Worm (Caenorhabditis elegans) whole organism, L4 larva: ENCODE results near the gene dhs-7.

Experiments
- D1046.2 ChIP-seq: fragments of 200-800 bp; sonication (Bioruptor generic); IDR thresholded peaks from 2 replicates; pipeline ENCODE4 v1.3.6; 2022; ENCODE audit warnings: missing genetic modification characterization, missing compliant biosample characterization
- F26F4.8 ChIP-seq: fragments of 200-800 bp; sonication (Bioruptor generic); conservative IDR thresholded peaks from 2 replicates; pipeline ENCODE4 v1.3.6; 2022; ENCODE audit warnings: missing genetic modification characterization, missing compliant biosample characterization
- F37D6.2 ChIP-seq: sonication (generic microtip); optimal IDR thresholded peaks from 2 replicates; lab custom pipeline; 2016; ENCODE audit warnings: mild to moderate bottlenecking, missing genetic modification characterization, missing compliant biosample characterization
- T20F7.1 ChIP-seq: fragments of 200-800 bp; sonication (Bioruptor generic); optimal IDR thresholded peaks from 2 replicates; lab custom pipeline; 2018; ENCODE audit warnings: mild to moderate bottlenecking, missing genetic modification characterization, missing compliant biosample characterization
- Y75B8A.6 ChIP-seq: fragments of 200-800 bp; sonication (Bioruptor generic); IDR thresholded peaks from 2 replicates; pipeline ENCODE4 v1.3.6; 2022; ENCODE audit warnings: missing genetic modification reagents, missing genetic modification characterization, missing compliant biosample characterization
- ZK546.5 ChIP-seq, 2 experiments: sonication (generic microtip); optimal IDR thresholded peaks; 2 replicates each; lab custom pipeline; 2017; ENCODE audit warnings: missing biosample characterization in 2 of 2, missing genetic modification characterization in 2 of 2
- aha-1 ChIP-seq: fragments of 150-350 bp; peaks from one replicate; lab custom pipeline; 2014; ENCODE audit warnings: missing biosample characterization, missing genetic modification characterization
- arid-1 ChIP-seq: fragments of 200-800 bp; sonication (Bioruptor generic); conservative IDR thresholded peaks from 2 replicates; pipeline ENCODE4 v1.3.6; 2022; ENCODE audit warnings: missing genetic modification reagents, missing genetic modification characterization, missing compliant biosample characterization
- ceh-20 ChIP-seq: fragments of 200-800 bp; sonication (Bioruptor generic); IDR thresholded peaks from 2 replicates; pipeline ENCODE4 v1.3.6; 2022; ENCODE audit warnings: missing genetic modification reagents, missing genetic modification characterization, missing compliant biosample characterization
- ceh-44 ChIP-seq: fragments of 200-800 bp; sonication (Bioruptor generic); IDR thresholded peaks from 2 replicates; pipeline ENCODE4 v1.3.6; 2022; ENCODE audit warnings: missing genetic modification reagents, missing genetic modification characterization, missing compliant biosample characterization
- ctbp-1 ChIP-seq: fragments of 200-800 bp; sonication (Bioruptor generic); IDR thresholded peaks from 2 replicates; pipeline ENCODE4 v1.3.6; 2022; ENCODE audit warnings: missing genetic modification reagents, missing genetic modification characterization, missing compliant biosample characterization
- daf-12 ChIP-seq: fragments of 150-350 bp; optimal IDR thresholded peaks from 2 replicates; lab custom pipeline; 2014; ENCODE audit warnings: missing biosample characterization, missing genetic modification reagents, missing genetic modification characterization
- daf-8 ChIP-seq: fragments of 200-800 bp; sonication (Bioruptor generic); IDR thresholded peaks from 2 replicates; pipeline ENCODE4 v1.3.6; 2022; ENCODE audit warnings: missing genetic modification characterization, missing compliant biosample characterization
- dmd-6 ChIP-seq: fragments of 200-800 bp; sonication (Bioruptor generic); IDR thresholded peaks from 2 replicates; pipeline ENCODE4 v1.3.6; 2022; ENCODE audit warnings: missing genetic modification reagents, missing genetic modification characterization, missing compliant biosample characterization
- dve-1 ChIP-seq: sonication (generic microtip); optimal IDR thresholded peaks from 2 replicates; lab custom pipeline; 2017; ENCODE audit warnings: antibody characterized with exemption, mild to moderate bottlenecking, missing genetic modification characterization, missing compliant biosample characterization; ENCODE audit not compliant: insufficient read depth
- hlh-30 ChIP-seq: sonication (generic microtip); optimal IDR thresholded peaks from 2 replicates; lab custom pipeline; 2017; ENCODE audit warnings: antibody characterized with exemption, mild to moderate bottlenecking, missing genetic modification characterization, missing compliant biosample characterization; ENCODE audit not compliant: insufficient read depth
- lsy-2 ChIP-seq, 2 experiments: fragments of 150-350 bp in 1 of 2; sonication (generic microtip) in 1 of 2; optimal IDR thresholded peaks; 2 replicates each; lab custom pipeline; 2014 to 2017; ENCODE audit warnings: missing biosample characterization in 2 of 2, missing genetic modification characterization in 2 of 2
- mep-1 ChIP-seq: fragments of 150-350 bp; sonication (generic microtip); optimal IDR thresholded peaks from 3 replicates; lab custom pipeline; 2014; ENCODE audit warnings: missing biosample characterization, missing genetic modification characterization
- mes-2 ChIP-seq: sonication (generic microtip); optimal IDR thresholded peaks from 2 replicates; lab custom pipeline; 2016; ENCODE audit warnings: missing genotype, mild to moderate bottlenecking, missing genetic modification characterization, missing compliant biosample characterization; ENCODE audit not compliant: poor library complexity, severe bottlenecking
- mxl-3 ChIP-seq: fragments of 200-800 bp; sonication (Bioruptor generic); optimal IDR thresholded peaks from 2 replicates; lab custom pipeline; 2018; ENCODE audit warnings: mild to moderate bottlenecking, missing genetic modification characterization, missing compliant biosample characterization
- nhr-102 ChIP-seq: sonication (generic microtip); optimal IDR thresholded peaks from 2 replicates; lab custom pipeline; 2016; ENCODE audit warnings: mild to moderate bottlenecking, missing genetic modification characterization, moderate library complexity, missing compliant biosample characterization
- nhr-111 ChIP-seq: fragments of 200-800 bp; sonication (Bioruptor generic); optimal IDR thresholded peaks from 2 replicates; lab custom pipeline; 2018; ENCODE audit warnings: mild to moderate bottlenecking, missing genetic modification characterization, missing compliant biosample characterization
- nhr-28 ChIP-seq: fragments of 150-350 bp; optimal IDR thresholded peaks from 2 replicates; lab custom pipeline; 2014; ENCODE audit warnings: missing biosample characterization, missing genetic modification characterization
- nhr-48 ChIP-seq: sonication (generic microtip); optimal IDR thresholded peaks from 2 replicates; lab custom pipeline; 2016; ENCODE audit warnings: mild to moderate bottlenecking, missing genetic modification characterization, missing compliant biosample characterization
- nhr-6 ChIP-seq: fragments of 150-350 bp; optimal IDR thresholded peaks from 2 replicates; lab custom pipeline; 2014; ENCODE audit warnings: missing biosample characterization, missing genetic modification characterization
- nhr-76 ChIP-seq: fragments of 150-350 bp; optimal IDR thresholded peaks from 2 replicates; lab custom pipeline; 2014; ENCODE audit warnings: missing biosample characterization, missing genetic modification characterization
- php-3 ChIP-seq: fragments of 200-800 bp; sonication (Bioruptor generic); IDR thresholded peaks from 2 replicates; pipeline ENCODE4 v1.3.6; 2022; ENCODE audit warnings: missing genetic modification reagents, missing genetic modification characterization, missing compliant biosample characterization
- pqm-1 ChIP-seq: sonication (generic microtip); optimal IDR thresholded peaks from 2 replicates; lab custom pipeline; 2017; ENCODE audit warnings: missing biosample characterization, missing genetic modification characterization
- rbr-2 ChIP-seq: sonication (generic microtip); optimal IDR thresholded peaks from 2 replicates; lab custom pipeline; 2016; ENCODE audit warnings: missing genotype, missing genetic modification characterization, missing compliant biosample characterization
- set-16 ChIP-seq: fragments of 200-800 bp; sonication (Bioruptor generic); IDR thresholded peaks from 2 replicates; pipeline ENCODE4 v1.3.6; 2022; ENCODE audit warnings: missing genetic modification reagents, missing genetic modification characterization, missing compliant biosample characterization
- snpc-1.2 ChIP-seq: fragments of 200-800 bp; sonication (Bioruptor generic); IDR thresholded peaks from 2 replicates; pipeline ENCODE4 v1.3.6; 2022; ENCODE audit warnings: missing genetic modification reagents, missing genetic modification characterization, missing compliant biosample characterization
- snpc-4 ChIP-seq: fragments of 150-350 bp; optimal IDR thresholded peaks from 2 replicates; lab custom pipeline; 2014; ENCODE audit warnings: missing biosample characterization, missing genetic modification characterization
- spr-1 ChIP-seq: sonication (generic microtip); optimal IDR thresholded peaks from 2 replicates; lab custom pipeline; 2016; ENCODE audit warnings: mild to moderate bottlenecking, missing genetic modification characterization, missing compliant biosample characterization
- tra-1 ChIP-seq: fragments of 200-800 bp; sonication (Bioruptor generic); IDR thresholded peaks from 2 replicates; pipeline ENCODE4 v1.3.6; 2022; ENCODE audit warnings: missing genetic modification reagents, missing genetic modification characterization, missing compliant biosample characterization
- unc-39 ChIP-seq: sonication (generic microtip); optimal IDR thresholded peaks from 2 replicates; lab custom pipeline; 2017; ENCODE audit warnings: missing biosample characterization, missing genetic modification characterization
- unc-62 ChIP-seq, 3 experiments: fragments of 150-350 bp in 1 of 3; sonication (generic microtip); optimal IDR thresholded peaks in 2 of 3; peaks in 1 of 3; 1 replicate in 1 of 3; 2 replicates in 2 of 3; lab custom pipeline; 2014 to 2017; ENCODE audit warnings: missing biosample characterization in 3 of 3, missing genetic modification characterization in 3 of 3, missing genetic modification reagents in 3 of 3, missing genotype in 1 of 3
- vab-7 ChIP-seq: fragments of 200-800 bp; sonication (Bioruptor generic); IDR thresholded peaks from 2 replicates; pipeline ENCODE4 v1.3.6; 2022; ENCODE audit warnings: missing genetic modification reagents, missing genetic modification characterization, missing compliant biosample characterization
- ztf-7 ChIP-seq: fragments of 150-350 bp; optimal IDR thresholded peaks from 2 replicates; lab custom pipeline; 2014; ENCODE audit warnings: missing biosample characterization, missing genetic modification characterization

dhs-7 gene

DNA sequence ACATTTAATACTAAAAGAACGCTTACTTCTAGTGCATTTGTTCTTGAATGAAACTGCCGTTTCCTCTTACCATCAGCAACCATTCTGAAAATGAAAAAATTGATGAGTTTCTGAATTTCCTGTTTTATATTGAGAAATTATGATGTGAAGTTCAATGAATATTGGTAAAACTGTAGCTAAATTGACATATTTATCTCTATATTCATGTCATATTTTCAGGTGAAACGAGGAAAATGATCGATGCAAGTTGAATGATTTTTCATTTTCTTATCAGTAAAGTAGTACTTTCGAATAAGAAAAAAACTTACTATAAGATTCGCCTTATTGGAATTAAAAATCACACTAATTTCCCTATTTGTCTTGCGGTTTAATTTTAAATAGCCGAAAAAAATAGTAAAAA, 1.9 kb upstream of the dhs-7 start, which contains the start of gene E04F6.15:
E04F6.15 (minus strand) TSS at position 101 of the 400 bp plus-strand sequence.
- TF ChIP-seq T20F7.1: peak; percentile 10
- TF ChIP-seq dve-1 (tag; lab: Kevin White, UChicago): peak; percentile 31
- peak; percentile 47; the same call in 1 of the 2 replicates for TF ChIP-seq dmd-6 (GFP tag; lab: Robert Waterston, UW)
- no peak for TF ChIP-seq nhr-102 (tag; lab: Kevin White, UChicago)

DNA sequence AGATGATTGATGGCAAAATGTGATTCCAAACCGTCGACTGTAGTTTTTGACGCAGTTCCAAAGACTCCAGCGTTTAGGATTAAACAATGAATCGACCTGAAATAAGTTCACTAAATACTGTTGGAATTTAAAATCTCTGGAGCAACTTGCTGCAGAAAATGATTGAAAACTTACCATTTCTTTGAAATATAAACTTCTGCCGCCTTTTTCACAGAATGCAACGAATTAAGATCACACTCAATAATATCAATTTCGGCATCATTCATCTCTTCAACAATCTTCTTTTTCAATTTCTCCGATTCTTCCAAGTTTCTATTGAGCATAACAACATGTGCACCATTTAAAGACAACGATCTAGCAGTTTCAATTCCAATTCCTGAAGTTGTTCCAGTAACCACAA, 611 bp downstream of the dhs-7 start:
- TF ChIP-seq nhr-111 (GFP tag; lab: Kevin White, UChicago): no peak
- no peak for TF ChIP-seq set-16
- no peak for TF ChIP-seq aha-1
- TF ChIP-seq nhr-48 (tag; lab: Kevin White, UChicago): no peak
- no peak for TF ChIP-seq nhr-76 (tag; lab: Kevin White, UChicago)
- peak in 1 of 2 experiments; percentile 90 for TF ChIP-seq unc-62 (GFP tag; optimal IDR thresholded peaks at IDR 0.05 in 1 of 2; lab: Kevin White, UChicago)
- TF ChIP-seq unc-62 (tag; optimal IDR thresholded peaks at IDR 0.05; lab: Kevin White, UChicago): no peak

DNA sequence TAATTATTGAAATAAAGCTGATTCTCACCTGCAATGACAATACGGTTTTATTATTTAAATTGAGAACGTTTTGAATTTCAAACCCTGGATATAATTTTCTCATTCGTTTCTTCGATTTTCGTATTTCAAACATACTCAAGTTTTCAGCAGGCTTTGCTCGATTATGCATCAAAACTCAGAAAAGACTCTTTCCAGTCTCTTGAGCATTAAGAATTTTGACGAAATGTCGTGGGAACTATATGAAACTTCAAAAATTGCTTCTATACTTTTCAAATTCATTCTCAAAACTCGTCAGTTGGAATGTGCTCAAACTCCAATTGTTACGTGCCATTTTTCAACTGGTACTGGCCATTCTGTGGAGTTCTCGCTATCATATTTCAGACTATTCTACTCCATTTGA, 2.9 kb downstream of the dhs-7 start, which contains the start of gene srd-59:
srd-59 (plus strand) TSS at position 301 of the 400 bp plus-strand sequence.
- no peak for TF ChIP-seq nhr-28 (tag; lab: Kevin White, UChicago)
- TF ChIP-seq, all 104 proteins: peak for 0

DNA sequence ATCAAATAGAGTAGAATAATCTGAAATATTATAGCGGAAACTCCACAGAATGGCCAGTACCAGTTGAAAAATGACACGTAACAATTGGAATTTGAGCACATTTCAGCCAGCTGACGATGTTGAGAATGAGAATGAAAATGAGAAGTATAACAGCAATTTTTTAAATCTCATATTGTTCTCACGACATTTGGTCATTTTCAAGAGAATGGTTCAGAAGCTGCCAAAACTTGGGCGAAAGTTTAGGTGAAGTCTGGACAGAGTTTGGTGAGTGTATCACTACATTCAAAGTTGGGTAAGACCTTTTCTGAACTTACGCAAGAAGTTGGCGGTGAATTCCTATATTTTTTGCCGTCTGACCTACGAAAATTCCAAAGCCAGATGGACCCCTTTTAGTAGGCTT, 3.3 kb downstream of the dhs-7 start, which contains the start of gene srd-58:
srd-58 (minus strand) TSS at position 101 of the 400 bp plus-strand sequence.
- TF ChIP-seq vab-7 (GFP tag; lab: Robert Waterston, UW) (no peak), spr-1 (tag; lab: Kevin White, UChicago) (no peak), snpc-4 (tag; lab: Kevin White, UChicago) (no peak), ZK546.5 (tag; optimal IDR thresholded peaks at IDR 0.05; lab: Kevin White, UChicago) (no peak)

DNA sequence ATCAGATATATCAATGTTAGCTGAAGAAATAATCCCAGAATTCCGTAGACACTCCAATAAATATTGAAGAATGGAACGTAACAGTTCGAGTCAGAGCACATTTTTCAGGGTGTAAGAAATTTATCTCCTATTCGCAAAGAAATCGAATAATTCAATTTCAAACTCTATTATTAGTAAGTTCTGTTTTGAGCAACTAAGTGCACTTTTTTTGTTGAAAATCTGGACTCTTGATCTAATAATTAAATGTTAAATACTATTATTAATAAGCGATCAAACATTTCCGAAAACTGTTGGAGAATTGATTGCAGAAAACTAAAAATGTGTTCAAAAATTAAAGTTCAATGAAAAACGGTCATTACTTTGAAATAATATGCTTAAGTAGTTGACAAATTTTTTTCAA, 5.2 kb downstream of the dhs-7 start, which contains the start of gene srd-56:
srd-56 (minus strand) TSS at position 101 of the 400 bp plus-strand sequence.
- TF ChIP-seq mes-2 (tag; lab: Kevin White, UChicago) (no peak), unc-39 (no peak), lsy-2 (tag; optimal IDR thresholded peaks at IDR 0.05; lab: Kevin White, UChicago) (no peak), mep-1 (no peak), D1046.2 (GFP tag; lab: Robert Waterston, UW) (no peak)
- TF ChIP-seq, all 104 proteins: peak for 0

DNA sequence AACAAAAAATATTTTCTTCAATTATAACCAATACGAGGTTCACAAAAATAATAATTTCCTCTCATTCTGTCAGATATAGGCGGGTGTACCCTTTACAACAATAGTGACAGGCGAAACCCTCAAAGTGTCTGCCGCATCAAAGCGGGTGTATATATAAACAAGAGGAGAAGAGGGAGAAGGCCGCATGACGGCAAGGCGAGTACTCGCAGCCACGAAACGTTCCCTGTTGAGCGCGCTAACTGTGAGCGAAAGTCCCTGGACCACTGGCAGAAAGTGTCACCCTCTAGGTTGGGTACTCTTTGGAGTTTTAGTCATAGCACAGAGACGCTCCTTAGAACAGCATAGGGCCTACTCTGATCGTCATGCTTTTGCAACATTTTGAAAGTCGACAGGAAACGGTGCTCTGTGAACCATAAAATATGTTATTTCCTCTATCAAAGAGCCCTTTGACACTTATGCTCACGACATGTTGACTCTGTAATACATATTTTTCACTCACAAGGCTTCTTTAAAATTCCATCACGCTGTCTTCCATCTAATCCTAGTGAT, 8.1 kb downstream of the dhs-7 start, which contains the start of gene pcrg-1:
pcrg-1 (plus strand) TSS at position 499 of the 549 bp plus-strand sequence.
- TF ChIP-seq php-3: peak; percentile 84
- peak; percentile 95 for TF ChIP-seq snpc-4 (tag; lab: Kevin White, UChicago)
- TF ChIP-seq pqm-1 (tag; lab: Kevin White, UChicago): no peak
- TF ChIP-seq ceh-20 (GFP tag; lab: Robert Waterston, UW): peak; percentile 79
- TF ChIP-seq mep-1: peak; percentile 61
- TF ChIP-seq unc-62 (GFP tag; optimal IDR thresholded peaks at IDR 0.05 in 1 of 2; lab: Kevin White, UChicago): peak in 1 of 2 experiments; percentile 81
- TF ChIP-seq unc-62 (tag; optimal IDR thresholded peaks at IDR 0.05; lab: Kevin White, UChicago): no peak
- TF ChIP-seq Y75B8A.6 (GFP tag; lab: Robert Waterston, UW): peak; percentile 91
- peak; percentile 67 for TF ChIP-seq nhr-48 (tag; lab: Kevin White, UChicago)
- peak; percentile 76 for TF ChIP-seq ctbp-1 (GFP tag; lab: Robert Waterston, UW)
- peak; percentile 69 for TF ChIP-seq hlh-30 (tag; lab: Kevin White, UChicago)
- TF ChIP-seq daf-8 (GFP tag; lab: Robert Waterston, UW): peak; percentile 73; the same call in 1 of the 2 replicates
- TF ChIP-seq arid-1 (GFP tag; lab: Robert Waterston, UW): peak; percentile 93
- TF ChIP-seq lsy-2 (tag; optimal IDR thresholded peaks at IDR 0.05; lab: Kevin White, UChicago): peak in 1 of 2 experiments; percentile 69
- peak; percentile 57 for TF ChIP-seq ztf-7 (tag; lab: Kevin White, UChicago)
- TF ChIP-seq mxl-3: peak; percentile 85
- peak; percentile 86 for TF ChIP-seq snpc-1.2 (GFP tag; lab: Robert Waterston, UW)
- TF ChIP-seq nhr-28 (tag; lab: Kevin White, UChicago): no peak
- peak; percentile 77 for TF ChIP-seq nhr-6
- peak; percentile 83 for TF ChIP-seq tra-1
- no peak for TF ChIP-seq daf-12
- peak; percentile 74 for TF ChIP-seq rbr-2 (tag; lab: Kevin White, UChicago)
- TF ChIP-seq vab-7 (GFP tag; lab: Robert Waterston, UW): peak; percentile 93
- peak; percentile 29 for TF ChIP-seq F37D6.2 (tag; lab: Kevin White, UChicago)
- peak; percentile 95 for TF ChIP-seq F26F4.8
- peak; percentile 62; the same call in 1 of the 2 replicates for TF ChIP-seq ceh-44 (GFP tag; lab: Robert Waterston, UW)
